Fruit fly (Drosophila melanogaster): ENCODE measurements around the gene Eig71Ee.

Eig71Ee gene

DNA sequence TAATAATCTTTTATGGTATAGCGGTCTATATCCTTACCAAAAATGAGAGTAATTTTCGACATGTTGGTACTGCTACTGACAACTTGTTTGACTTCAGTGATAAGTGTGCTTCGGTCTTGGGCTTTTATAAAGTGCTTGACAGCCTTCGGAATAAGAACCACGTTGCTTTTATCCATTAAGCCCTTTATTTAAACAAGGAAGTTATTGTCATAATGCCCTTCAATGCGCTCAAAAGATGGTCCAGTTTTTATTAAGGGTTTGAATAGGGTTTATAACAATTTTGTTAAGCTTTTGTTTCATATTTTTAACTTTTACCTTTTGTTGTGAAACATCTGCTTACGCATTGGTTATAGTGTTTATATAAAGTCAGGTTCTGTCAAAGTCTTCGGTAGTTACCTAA lies 3.7 kb downstream of the Eig71Ee start, which contains the start of the genes Eig71Ec and Eig71Ed:
Gene Eig71Ec (minus strand): TSS at position 101 of the 400 bp plus-strand sequence.
Gene Eig71Ed (plus strand): TSS at position 384 of the 400 bp plus-strand sequence.
- no peak for TF ChIP-seq Pif1B (GFP tag; optimal IDR thresholded peaks at IDR 0.05)
- no peak for TF ChIP-seq CG13204 (GFP tag; optimal IDR thresholded peaks at IDR 0.05)
- no peak for TF ChIP-seq Ets98B (GFP tag; IDR thresholded peaks at IDR 0.05)
- TF ChIP-seq CG8301 (tag; optimal IDR thresholded peaks at IDR 0.05), result no peak
- no peak for TF ChIP-seq CG12605 (GFP tag; IDR thresholded peaks at IDR 0.05)
- no peak for TF ChIP-seq D1 (tag; optimal IDR thresholded peaks at IDR 0.05)
- TF ChIP-seq Pif1A (GFP tag; optimal IDR thresholded peaks at IDR 0.05), result no peak
- no peak for TF ChIP-seq CG17806 (tag; optimal IDR thresholded peaks at IDR 0.05)
- TF ChIP-seq gl (tag; optimal IDR thresholded peaks at IDR 0.05), result no peak
- no peak for TF ChIP-seq EcR (GFP tag; optimal IDR thresholded peaks at IDR 0.05)
- no peak for TF ChIP-seq CG15710 (tag; optimal IDR thresholded peaks at IDR 0.05)
- TF ChIP-seq CG32121 (GFP tag; IDR thresholded peaks at IDR 0.05), result no peak
- no peak for TF ChIP-seq CG9948 (tag; optimal IDR thresholded peaks at IDR 0.05)
- TF ChIP-seq Snoo (tag; optimal IDR thresholded peaks at IDR 0.05), result no peak
- TF ChIP-seq CG10348 (GFP tag; IDR thresholded peaks at IDR 0.05), result no peak
- no peak for TF ChIP-seq fd96Ca (GFP tag; IDR thresholded peaks at IDR 0.05)
- TF ChIP-seq rn (GFP tag; IDR thresholded peaks at IDR 0.05), result no peak
- TF ChIP-seq CG8159 (tag; optimal IDR thresholded peaks at IDR 0.05), result no peak

DNA sequence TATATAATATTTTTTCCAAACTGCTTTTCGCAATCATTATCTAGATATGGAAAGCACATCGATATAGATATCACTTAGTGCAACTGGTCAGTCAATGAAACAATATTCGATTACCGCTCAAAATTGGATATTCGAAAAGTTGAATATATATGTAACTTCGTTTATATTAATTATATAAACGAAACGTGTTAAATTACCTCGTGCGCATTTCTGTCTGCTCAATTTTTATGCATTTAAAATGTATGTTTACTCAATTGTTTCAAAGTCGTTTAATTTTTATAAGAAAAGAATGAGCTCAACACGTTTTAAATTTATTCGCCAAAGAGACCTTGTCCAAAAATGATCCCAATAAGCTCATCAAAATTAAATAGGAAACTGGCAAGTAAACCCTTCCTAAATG lies 5.3 kb downstream of the Eig71Ee start, which contains the start of gene CG43084:
Gene CG43084 (plus strand): TSS at position 301 of the 400 bp plus-strand sequence.
- TF ChIP-seq EcR (GFP tag; optimal IDR thresholded peaks at IDR 0.05) (no peak), CG17806 (tag; optimal IDR thresholded peaks at IDR 0.05) (no peak), fd96Ca (GFP tag; IDR thresholded peaks at IDR 0.05) (no peak), Pif1A (GFP tag; optimal IDR thresholded peaks at IDR 0.05) (no peak), CG9948 (tag; optimal IDR thresholded peaks at IDR 0.05) (no peak), gl (tag; optimal IDR thresholded peaks at IDR 0.05) (no peak), CG12605 (GFP tag; IDR thresholded peaks at IDR 0.05) (no peak), CG8159 (tag; optimal IDR thresholded peaks at IDR 0.05) (no peak), D1 (tag; optimal IDR thresholded peaks at IDR 0.05) (no peak), CG32121 (GFP tag; IDR thresholded peaks at IDR 0.05) (no peak), Pif1B (GFP tag; optimal IDR thresholded peaks at IDR 0.05) (no peak), CG10348 (GFP tag; IDR thresholded peaks at IDR 0.05) (no peak), Snoo (tag; optimal IDR thresholded peaks at IDR 0.05) (no peak)

DNA sequence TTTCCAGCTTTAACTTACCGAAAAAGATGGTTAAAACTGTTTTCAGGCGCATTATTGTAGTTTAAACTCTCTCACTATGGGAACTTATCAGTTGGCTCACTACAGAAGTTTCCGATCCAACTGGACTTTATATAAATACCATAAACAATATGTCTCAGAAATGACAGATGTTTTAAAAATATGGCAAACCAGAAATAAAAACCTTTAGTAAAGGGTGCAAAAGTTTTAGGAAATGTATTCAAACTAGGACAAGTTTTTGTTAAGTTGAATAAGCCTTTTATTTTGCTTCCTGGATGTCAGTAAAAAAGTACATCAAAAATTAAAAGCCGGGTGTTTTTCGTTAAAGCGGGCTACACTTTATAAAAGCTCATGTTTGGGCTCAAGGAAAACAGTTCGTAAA lies 6.2 kb downstream of the Eig71Ee start, which contains the start of the genes Eig71Ea and Eig71Eb:
Gene Eig71Ea (minus strand): TSS at position 101 of the 400 bp plus-strand sequence.
Gene Eig71Eb (plus strand): TSS at position 376 of the 400 bp plus-strand sequence.
- TF ChIP-seq CG13204 (GFP tag; optimal IDR thresholded peaks at IDR 0.05) (no peak), CG9948 (tag; optimal IDR thresholded peaks at IDR 0.05) (no peak), CG32121 (GFP tag; IDR thresholded peaks at IDR 0.05) (no peak), CG14655 (GFP tag; optimal IDR thresholded peaks at IDR 0.05) (no peak), CG8301 (tag; optimal IDR thresholded peaks at IDR 0.05) (no peak), gl (tag; optimal IDR thresholded peaks at IDR 0.05) (no peak), Pif1A (GFP tag; optimal IDR thresholded peaks at IDR 0.05) (no peak), fd96Ca (GFP tag; IDR thresholded peaks at IDR 0.05) (no peak), D1 (tag; optimal IDR thresholded peaks at IDR 0.05) (no peak), EcR (GFP tag; optimal IDR thresholded peaks at IDR 0.05) (no peak), CG10348 (GFP tag; IDR thresholded peaks at IDR 0.05) (no peak), CG8159 (tag; optimal IDR thresholded peaks at IDR 0.05) (no peak), CG34367 (tag; optimal IDR thresholded peaks at IDR 0.05) (no peak), CG12605 (GFP tag; IDR thresholded peaks at IDR 0.05) (no peak), CG15710 (tag; optimal IDR thresholded peaks at IDR 0.05) (no peak), rn (GFP tag; IDR thresholded peaks at IDR 0.05) (no peak), CG4496 (GFP tag; IDR thresholded peaks at IDR 0.05) (no peak), Snoo (tag; optimal IDR thresholded peaks at IDR 0.05) (no peak)

DNA sequence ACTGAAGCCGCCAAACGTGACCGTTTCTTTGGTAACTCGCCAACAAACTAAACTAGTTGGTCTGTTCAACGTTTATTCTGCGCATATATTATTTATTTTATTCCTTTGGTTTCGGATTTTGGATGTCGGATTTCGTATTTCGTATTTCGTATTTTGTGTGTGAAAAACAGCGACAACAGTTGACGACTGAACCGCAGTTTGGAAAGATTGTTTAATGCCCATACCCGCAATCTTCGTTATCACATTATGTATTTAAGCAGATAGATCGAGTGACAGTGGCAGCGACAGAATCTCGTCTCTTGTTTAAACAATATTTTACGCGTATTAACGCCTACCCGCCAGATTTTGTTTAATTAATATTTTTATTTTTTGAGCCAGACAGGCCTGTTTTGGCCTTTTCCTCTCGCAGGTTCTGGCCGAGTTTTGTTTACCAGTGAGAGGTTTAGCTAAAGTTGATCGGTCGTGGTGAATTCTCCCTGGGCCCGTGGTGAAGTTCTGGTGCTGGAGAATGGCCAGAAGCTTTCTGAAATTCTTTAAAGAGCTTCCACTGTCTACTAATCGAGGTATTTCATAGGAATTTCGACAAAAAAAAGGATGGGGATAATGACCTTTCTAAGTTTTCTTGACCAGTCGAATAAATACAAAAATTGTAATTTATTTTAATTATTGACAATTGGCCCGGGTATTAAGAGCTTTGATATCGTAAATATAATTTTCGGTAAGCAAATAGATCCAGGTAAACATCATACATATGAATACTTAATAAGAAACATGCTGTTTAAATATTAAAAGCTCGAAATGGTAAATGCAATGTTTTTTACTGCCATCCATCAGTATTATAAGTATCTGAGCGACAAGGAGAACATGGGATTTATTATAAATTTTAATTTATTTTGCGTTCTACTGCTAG lies 7.8 kb downstream of the Eig71Ee start, which contains the start of the genes comm3 and CG43083:
Gene comm3 (minus strand): TSS at position 51 of the 910 bp plus-strand sequence.
Gene CG43083 (plus strand): TSS at position 860 of the 910 bp plus-strand sequence.
- TF ChIP-seq rn (GFP tag; IDR thresholded peaks at IDR 0.05) (no peak), Snoo (tag; optimal IDR thresholded peaks at IDR 0.05) (no peak), CG13204 (GFP tag; optimal IDR thresholded peaks at IDR 0.05) (no peak), fd96Ca (GFP tag; IDR thresholded peaks at IDR 0.05) (no peak), CG32121 (GFP tag; IDR thresholded peaks at IDR 0.05) (no peak), CG15710 (tag; optimal IDR thresholded peaks at IDR 0.05) (no peak), CG8159 (tag; optimal IDR thresholded peaks at IDR 0.05) (no peak), Pif1B (GFP tag; optimal IDR thresholded peaks at IDR 0.05) (no peak)

DNA sequence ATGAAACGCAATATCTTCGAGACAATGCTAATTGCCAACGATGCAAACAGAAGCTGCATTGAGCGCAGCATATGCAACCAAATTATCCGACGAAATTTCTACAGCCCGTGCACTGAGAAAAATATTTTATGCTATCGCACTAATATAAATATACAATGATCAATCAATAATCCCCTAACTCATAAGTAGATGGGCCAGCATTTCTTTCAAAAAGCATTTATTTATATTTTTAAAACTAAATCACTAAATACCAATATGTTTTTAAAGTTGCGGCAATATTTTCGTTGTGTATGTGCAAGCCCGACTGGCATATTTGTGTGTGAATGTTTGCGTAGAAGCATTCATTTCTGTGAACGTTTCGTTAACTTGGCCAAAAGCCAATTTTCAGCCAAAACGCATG lies 9.6 kb downstream of the Eig71Ee start:
- TF ChIP-seq gl (tag; optimal IDR thresholded peaks at IDR 0.05) (no peak), EcR (GFP tag; optimal IDR thresholded peaks at IDR 0.05) (no peak)

DNA sequence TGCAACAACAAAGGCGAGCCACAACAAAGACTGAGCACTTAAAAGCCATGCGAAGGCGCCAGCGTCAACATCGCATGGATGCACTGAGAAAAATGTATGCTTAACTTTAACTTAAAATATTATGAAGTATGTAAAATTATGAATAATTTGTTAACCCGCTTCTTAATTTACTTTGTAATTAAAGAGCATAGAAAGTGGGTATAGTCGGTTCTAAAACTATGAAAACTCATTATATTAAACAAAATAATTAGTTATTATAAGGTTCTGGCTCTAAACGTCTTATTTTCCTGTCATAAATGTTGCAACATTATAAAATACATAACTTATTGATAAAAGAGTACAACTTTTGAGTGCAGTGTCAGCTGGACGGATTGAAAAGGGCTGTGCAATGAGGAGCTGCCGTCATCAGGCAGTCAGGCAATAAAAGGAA lies 14.2 kb downstream of the Eig71Ee start:
- peak; percentile 28 for TF ChIP-seq Snoo (tag; optimal IDR thresholded peaks at IDR 0.05)
- TF ChIP-seq CG15710 (tag; optimal IDR thresholded peaks at IDR 0.05), result peak; percentile 54
- peak; percentile 47 for TF ChIP-seq CG9948 (tag; optimal IDR thresholded peaks at IDR 0.05)
- peak; percentile 11 for TF ChIP-seq Pif1A (GFP tag; optimal IDR thresholded peaks at IDR 0.05)
- no peak for TF ChIP-seq EcR (GFP tag; optimal IDR thresholded peaks at IDR 0.05)
- TF ChIP-seq CG8159 (tag; optimal IDR thresholded peaks at IDR 0.05), result peak; percentile 81
- TF ChIP-seq CG10348 (GFP tag; IDR thresholded peaks at IDR 0.05), result no peak
- 0 out of 2 replicates have a peak, but pooled peaks have one; percentile 7 for TF ChIP-seq CG12605 (GFP tag; IDR thresholded peaks at IDR 0.05)
- TF ChIP-seq CG17806 (tag; optimal IDR thresholded peaks at IDR 0.05), result peak; percentile 32
- TF ChIP-seq Ets98B (GFP tag; IDR thresholded peaks at IDR 0.05), result no peak
- 0 out of 3 replicates have a peak, but pooled peaks have one; percentile 21 for TF ChIP-seq CG4496 (GFP tag; IDR thresholded peaks at IDR 0.05)
- peak; percentile 45 for TF ChIP-seq CG8301 (tag; optimal IDR thresholded peaks at IDR 0.05)
- TF ChIP-seq CG14655 (GFP tag; optimal IDR thresholded peaks at IDR 0.05), result peak; percentile 51
